Fruit fly (Drosophila melanogaster) whole organism, embryonic: Measurements from ENCODE around the gene Sirup.

Experiments
- Bdp1 ChIP-seq: fragments of 200-800 bp; sonication (Bioruptor generic); optimal IDR thresholded peaks from 3 replicates; lab custom pipeline; 2016; ENCODE audit warnings: missing biosample characterization, missing genetic modification characterization
- CG10321 ChIP-seq: fragments of 200-800 bp; sonication (Bioruptor generic); IDR thresholded peaks from 2 replicates; pipeline ENCODE4 v1.3.6; 2022; ENCODE audit warnings: missing biosample characterization, missing genetic modification characterization
- CG10565 ChIP-seq: fragments of 200-800 bp; sonication (Bioruptor generic); optimal IDR thresholded peaks from 3 replicates; lab custom pipeline; 2016; ENCODE audit warnings: missing biosample characterization, mild to moderate bottlenecking, missing genetic modification characterization
- CG11085 ChIP-seq: fragments of 200-800 bp; sonication (Bioruptor generic); IDR thresholded peaks from 2 replicates; pipeline ENCODE4 v1.3.6; 2022; ENCODE audit warnings: missing biosample characterization, missing genetic modification characterization
- CG1233 ChIP-seq: fragments of 200-800 bp; sonication (Bioruptor generic); optimal IDR thresholded peaks from 4 replicates; lab custom pipeline; 2018; ENCODE audit warnings: missing biosample characterization, mild to moderate bottlenecking, missing genetic modification characterization
- CG12942 ChIP-seq: fragments of 200-800 bp; sonication (Bioruptor generic); optimal IDR thresholded peaks from 3 replicates; lab custom pipeline; 2016; ENCODE audit warnings: missing biosample characterization, missing genetic modification characterization
- CG13287 ChIP-seq: fragments of 200-800 bp; sonication (Bioruptor generic); IDR thresholded peaks from 2 replicates; pipeline ENCODE4 v1.3.6; 2022; ENCODE audit warnings: missing biosample characterization, missing genetic modification characterization; ENCODE audit not compliant: partially characterized antibody
- CG14014 ChIP-seq: fragments of 200-800 bp; sonication (Bioruptor generic); IDR thresholded peaks from 2 replicates; pipeline ENCODE4 v1.3.6; 2022; ENCODE audit warnings: missing biosample characterization, missing genetic modification characterization
- CG14441 ChIP-seq: fragments of 200-800 bp; sonication (Bioruptor generic); IDR thresholded peaks from 2 replicates; pipeline ENCODE4 v1.3.6; 2022; ENCODE audit warnings: missing biosample characterization, missing genetic modification characterization
- CG15073 ChIP-seq: fragments of 200-800 bp; sonication (Bioruptor generic); optimal IDR thresholded peaks from 2 replicates; lab custom pipeline; 2016; ENCODE audit warnings: missing biosample characterization, missing genetic modification characterization
- CG15479 ChIP-seq: fragments of 200-800 bp; sonication (Bioruptor generic); optimal IDR thresholded peaks from 3 replicates; lab custom pipeline; 2019; ENCODE audit warnings: missing biosample characterization, mild to moderate bottlenecking, missing genetic modification characterization, moderate library complexity
- CG16779 ChIP-seq: fragments of 200-800 bp; sonication (Bioruptor generic); IDR thresholded peaks from 2 replicates; pipeline ENCODE4 v1.3.6; 2022; ENCODE audit warnings: missing biosample characterization, missing genetic modification characterization
- CG16813 ChIP-seq: fragments of 200-800 bp; sonication (Bioruptor generic); IDR thresholded peaks from 3 replicates; pipeline ENCODE4 v1.3.6; 2022; ENCODE audit warnings: missing biosample characterization, missing genetic modification characterization; ENCODE audit not compliant: partially characterized antibody
- CG17328 ChIP-seq: fragments of 200-800 bp; sonication (Bioruptor generic); IDR thresholded peaks from 2 replicates; pipeline ENCODE4 v1.3.6; 2022; ENCODE audit warnings: missing biosample characterization, missing genetic modification characterization
- CG3065 ChIP-seq: fragments of 200-800 bp; sonication (Bioruptor generic); optimal IDR thresholded peaks from 2 replicates; lab custom pipeline; 2016; ENCODE audit warnings: missing biosample characterization, missing genetic modification characterization
- CG31365 ChIP-seq: fragments of 200-800 bp; sonication (Bioruptor generic); optimal IDR thresholded peaks from 2 replicates; lab custom pipeline; 2018; ENCODE audit warnings: missing biosample characterization, mild to moderate bottlenecking, missing genetic modification characterization
- CG3163 ChIP-seq: fragments of 200-800 bp; sonication (Bioruptor generic); optimal IDR thresholded peaks from 3 replicates; lab custom pipeline; 2016; ENCODE audit warnings: missing biosample characterization, missing genetic modification characterization
- CG34224 ChIP-seq: fragments of 200-800 bp; sonication (Bioruptor generic); IDR thresholded peaks from 3 replicates; pipeline ENCODE4 v1.3.6; 2022; ENCODE audit warnings: missing biosample characterization, missing genetic modification characterization; ENCODE audit not compliant: partially characterized antibody
- CG7372 ChIP-seq: fragments of 200-800 bp; sonication (Bioruptor generic); IDR thresholded peaks from 2 replicates; pipeline ENCODE4 v1.3.6; 2022; ENCODE audit warnings: missing biosample characterization, missing genetic modification characterization
- CG8765 ChIP-seq: fragments of 200-800 bp; sonication (Bioruptor generic); IDR thresholded peaks from 2 replicates; pipeline ENCODE4 v1.3.6; 2022; ENCODE audit warnings: missing biosample characterization, missing genetic modification characterization
- CG9215 ChIP-seq: fragments of 200-800 bp; sonication (Bioruptor generic); IDR thresholded peaks from 2 replicates; pipeline ENCODE4 v1.3.6; 2022; ENCODE audit warnings: missing biosample characterization, missing genetic modification characterization
- D19A ChIP-seq: fragments of 200-800 bp; optimal IDR thresholded peaks from 3 replicates; lab custom pipeline; 2019; ENCODE audit warnings: missing biosample characterization, mild to moderate bottlenecking, missing genetic modification characterization, moderate library complexity
- Dip3 ChIP-seq: fragments of 200-800 bp; sonication (Bioruptor generic); optimal IDR thresholded peaks from 3 replicates; lab custom pipeline; 2016; ENCODE audit warnings: missing biosample characterization, missing genetic modification characterization
- Fer1 ChIP-seq: fragments of 200-800 bp; sonication (Bioruptor generic); optimal IDR thresholded peaks from 2 replicates; lab custom pipeline; 2017; ENCODE audit warnings: missing biosample characterization, mild to moderate bottlenecking, missing genetic modification characterization
- Fer3 ChIP-seq: fragments of 200-800 bp; sonication (Bioruptor generic); optimal IDR thresholded peaks from 2 replicates; lab custom pipeline; 2018; ENCODE audit warnings: missing biosample characterization, mild to moderate bottlenecking, missing genetic modification characterization, moderate library complexity
- Jarid2 ChIP-seq: fragments of 200-800 bp; sonication (Bioruptor generic); optimal IDR thresholded peaks from 3 replicates; lab custom pipeline; 2017; ENCODE audit warnings: mild to moderate bottlenecking, missing biosample characterization, missing genetic modification reagents, missing genetic modification characterization
- NfI ChIP-seq: fragments of 200-800 bp; sonication (Bioruptor generic); optimal IDR thresholded peaks from 3 replicates; lab custom pipeline; 2018; ENCODE audit warnings: missing biosample characterization, mild to moderate bottlenecking, missing genetic modification characterization, moderate library complexity
- Ravus ChIP-seq: fragments of 200-800 bp; sonication (Bioruptor generic); IDR thresholded peaks from 2 replicates; pipeline ENCODE4 v1.3.6; 2022; ENCODE audit warnings: missing biosample characterization, missing genetic modification characterization
- Sry-δ ChIP-seq: fragments of 200-800 bp; sonication (Bioruptor generic); optimal IDR thresholded peaks from 2 replicates; lab custom pipeline; 2016; ENCODE audit warnings: missing biosample characterization, missing genetic modification characterization
- Trl ChIP-seq, 3 experiments: fragments of >200 bp in 2 of 3; fragments of 200-800 bp in 1 of 3; sonication (Bioruptor generic) in 1 of 3; optimal IDR thresholded peaks; 2 replicates in 1 of 3; 3 replicates in 2 of 3; lab custom pipeline; 2016 to 2017; ENCODE audit warnings: missing biosample characterization in 1 of 3, missing genetic modification characterization in 1 of 3
- abd-A ChIP-seq: fragments of 200-800 bp; sonication (Bioruptor generic); optimal IDR thresholded peaks from 3 replicates; lab custom pipeline; 2019; ENCODE audit warnings: missing biosample characterization, mild to moderate bottlenecking, missing genetic modification characterization, moderate library complexity
- al ChIP-seq: fragments of 200-800 bp; sonication (Bioruptor generic); IDR thresholded peaks from 2 replicates; pipeline ENCODE4 v1.3.6; 2022; ENCODE audit warnings: missing biosample characterization, missing genetic modification characterization
- bbx ChIP-seq: fragments of 200-800 bp; sonication (Bioruptor generic); IDR thresholded peaks from 2 replicates; pipeline ENCODE4 v1.3.6; 2022; ENCODE audit warnings: missing biosample characterization, missing genetic modification characterization; ENCODE audit not compliant: partially characterized antibody
- cg ChIP-seq: fragments of 200-800 bp; sonication (Bioruptor generic); optimal IDR thresholded peaks from 3 replicates; lab custom pipeline; 2019; ENCODE audit warnings: missing biosample characterization, mild to moderate bottlenecking, missing genetic modification characterization, moderate library complexity
- fd3F ChIP-seq: fragments of 200-800 bp; sonication (Bioruptor generic); optimal IDR thresholded peaks from 2 replicates; lab custom pipeline; 2018; ENCODE audit warnings: missing biosample characterization, mild to moderate bottlenecking, missing genetic modification characterization, moderate library complexity
- fu2 ChIP-seq: fragments of 200-800 bp; sonication (Bioruptor generic); optimal IDR thresholded peaks from 2 replicates; lab custom pipeline; 2016; ENCODE audit warnings: missing biosample characterization, missing genetic modification characterization
- gcm ChIP-seq: fragments of 200-800 bp; sonication (Bioruptor generic); optimal IDR thresholded peaks from 2 replicates; lab custom pipeline; 2019; ENCODE audit warnings: missing biosample characterization, mild to moderate bottlenecking, missing genetic modification characterization, moderate library complexity
- her ChIP-seq: fragments of 200-800 bp; sonication (Bioruptor generic); optimal IDR thresholded peaks from 2 replicates; lab custom pipeline; 2016; ENCODE audit warnings: missing biosample characterization, missing genetic modification characterization
- inv ChIP-seq: fragments of 200-800 bp; sonication (Bioruptor generic); IDR thresholded peaks from 2 replicates; pipeline ENCODE4 v1.3.6; 2022; ENCODE audit warnings: missing biosample characterization, missing genetic modification characterization; ENCODE audit not compliant: partially characterized antibody
- ken ChIP-seq: fragments of 200-800 bp; sonication (Bioruptor generic); IDR thresholded peaks from 3 replicates; pipeline ENCODE4 v1.3.6; 2022; ENCODE audit warnings: missing biosample characterization, missing genetic modification characterization
- nerfin-2 ChIP-seq: fragments of 200-800 bp; sonication (Bioruptor generic); IDR thresholded peaks from 2 replicates; pipeline ENCODE4 v1.3.6; 2022; ENCODE audit warnings: missing biosample characterization, missing genetic modification characterization; ENCODE audit not compliant: partially characterized antibody
- row ChIP-seq: fragments of 200-800 bp; sonication (Bioruptor generic); IDR thresholded peaks from 3 replicates; pipeline ENCODE4 v1.3.6; 2022; ENCODE audit warnings: missing biosample characterization, missing genetic modification characterization
- sc ChIP-seq, 3 experiments: fragments of >200 bp in 2 of 3; fragments of 200-800 bp in 1 of 3; sonication (Bioruptor generic) in 1 of 3; optimal IDR thresholded peaks; 2 replicates in 2 of 3; 3 replicates in 1 of 3; lab custom pipeline; 2017; ENCODE audit warnings: mild to moderate bottlenecking in 1 of 3, missing biosample characterization in 1 of 3, missing genetic modification characterization in 1 of 3, missing genetic modification reagents in 1 of 3
- sens ChIP-seq: fragments of 200-800 bp; sonication (Bioruptor generic); peaks from one replicate; lab custom pipeline; 2016; ENCODE audit warnings: missing biosample characterization, missing genetic modification characterization
- slp2 ChIP-seq: fragments of 200-800 bp; sonication (Bioruptor generic); optimal IDR thresholded peaks from 2 replicates; lab custom pipeline; 2016; ENCODE audit warnings: missing biosample characterization, missing genetic modification characterization
- wek ChIP-seq: fragments of 200-800 bp; sonication (Bioruptor generic); optimal IDR thresholded peaks from 3 replicates; lab custom pipeline; 2018; ENCODE audit warnings: missing biosample characterization, mild to moderate bottlenecking, missing genetic modification characterization, moderate library complexity
- zen2 ChIP-seq: fragments of 200-800 bp; sonication (Bioruptor generic); IDR thresholded peaks from 3 replicates; pipeline ENCODE4 v1.3.6; 2022; ENCODE audit warnings: missing biosample characterization, missing genetic modification characterization; ENCODE audit not compliant: partially characterized antibody

Gene Sirup

DNA sequence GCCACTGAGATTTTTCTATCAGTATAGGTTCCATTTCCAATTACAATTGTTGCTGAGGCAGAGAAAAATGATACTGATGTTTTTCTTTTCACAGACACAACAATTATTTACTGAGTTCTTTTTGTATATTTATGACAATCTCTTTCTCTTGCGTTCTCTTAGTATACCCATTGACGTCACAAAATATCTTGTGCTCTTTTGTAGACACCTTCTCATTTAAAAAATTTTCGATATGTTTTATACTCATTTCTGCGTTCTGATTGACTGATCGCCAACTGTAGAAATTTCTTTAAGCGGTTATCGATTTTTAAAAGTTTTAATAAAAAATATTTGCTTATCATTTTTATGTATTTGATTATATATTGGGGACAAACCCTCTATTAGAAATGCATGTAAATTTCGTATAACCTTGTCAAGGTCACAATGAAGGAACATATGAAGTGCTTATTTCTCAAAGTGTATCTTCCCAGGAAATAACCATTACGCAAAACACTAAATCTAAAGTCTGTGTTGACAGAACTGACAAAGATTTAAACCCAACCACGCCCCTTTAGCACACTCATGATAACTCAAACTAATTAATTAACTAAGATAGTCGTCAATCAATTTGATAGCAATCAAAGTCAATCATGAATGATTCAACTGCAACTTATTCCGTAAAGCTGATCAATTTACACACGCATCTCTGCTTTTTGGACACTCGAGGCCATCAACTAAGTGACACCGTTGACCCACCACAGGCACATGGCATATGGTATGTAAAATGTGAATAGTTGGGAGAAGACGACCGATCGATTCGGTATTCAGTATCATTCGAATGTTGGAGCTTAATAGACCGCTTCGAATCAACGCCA, 12.2 kb downstream of the Sirup start, which contains the start of the genes Glyat and Tg (continued):
- TF ChIP-seq Dip3 (GFP tag; lab: Kevin White, UChicago) (no peak), CG31365 (tag; lab: Kevin White, UChicago) (no peak), zen2 (GFP tag; lab: Robert Waterston, UW) (peak; percentile 68; the same call in 2 of the 3 replicates), Jarid2 (GFP tag; lab: Kevin White, UChicago) (peak; percentile 4), NfI (peak; percentile 13), CG16813 (GFP tag; lab: Robert Waterston, UW) (peak; percentile 50; the same call in 2 of the 3 replicates), CG16779 (GFP tag; lab: Robert Waterston, UW) (0 out of 2 replicates have a peak, but pooled peaks have one; percentile 54), CG3065 (GFP tag; lab: Kevin White, UChicago) (no peak), row (GFP tag; lab: Robert Waterston, UW) (peak; percentile 60), fd3F (no peak), CG1233 (GFP tag; lab: Kevin White, UChicago) (no peak), CG12942 (GFP tag; lab: Kevin White, UChicago) (no peak), CG14014 (GFP tag; lab: Robert Waterston, UW) (peak; percentile 57), CG11085 (GFP tag; lab: Robert Waterston, UW) (no peak), nerfin-2 (peak; percentile 49; the same call in 1 of the 2 replicates), CG15479 (GFP tag; lab: Kevin White, UChicago) (no peak), CG3163 (GFP tag; lab: Kevin White, UChicago) (peak; percentile 99), inv (GFP tag; lab: Robert Waterston, UW) (peak; percentile 37), sens (peak; percentile 76), sc (optimal IDR thresholded peaks at IDR 0.05; lab: Kevin White, UChicago) (no peak), sc (GFP tag; optimal IDR thresholded peaks at IDR 0.05; lab: Kevin White, UChicago) (no peak), Sry-δ (GFP tag; lab: Kevin White, UChicago) (peak; percentile 25), her (peak; percentile 99), D19A (peak; percentile 1), CG14441 (GFP tag; lab: Robert Waterston, UW) (peak; percentile 19; the same call in 1 of the 2 replicates), bbx (GFP tag; lab: Robert Waterston, UW) (peak; percentile 48; the same call in 1 of the 2 replicates), Fer3 (peak; percentile 31), CG17328 (GFP tag; lab: Robert Waterston, UW) (0 out of 2 replicates have a peak, but pooled peaks have one; percentile 46), CG9215 (GFP tag; lab: Robert Waterston, UW) (no peak; the same call in 1 of the 2 replicates), CG10565 (GFP tag; lab: Kevin White, UChicago) (no peak), Ravus (GFP tag; lab: Robert Waterston, UW) (no peak), gcm (no peak), abd-A (tag; lab: Kevin White, UChicago) (no peak), CG34224 (GFP tag; lab: Robert Waterston, UW) (peak; percentile 66; the same call in 2 of the 3 replicates), CG13287 (GFP tag; lab: Robert Waterston, UW) (peak; percentile 65), ken (GFP tag; lab: Robert Waterston, UW) (0 out of 3 replicates have a peak, but pooled peaks have one; percentile 42), CG7372 (GFP tag; lab: Robert Waterston, UW) (peak; percentile 27; the same call in 1 of the 2 replicates), CG8765 (no peak), Trl (optimal IDR thresholded peaks at IDR 0.05; lab: Kevin White, UChicago) (peak; percentile 68 to 89), Trl (GFP tag; optimal IDR thresholded peaks at IDR 0.05; lab: Kevin White, UChicago) (no peak), Fer1 (GFP tag; lab: Kevin White, UChicago) (peak; percentile 50), cg (GFP tag; lab: Kevin White, UChicago) (no peak), slp2 (no peak), CG10321 (0 out of 2 replicates have a peak, but pooled peaks have one; percentile 8), al (GFP tag; lab: Robert Waterston, UW) (peak; percentile 52), wek (GFP tag; lab: Kevin White, UChicago) (no peak), CG15073 (GFP tag; lab: Kevin White, UChicago) (no peak), Bdp1 (GFP tag; lab: Kevin White, UChicago) (no peak), fu2 (GFP tag; lab: Kevin White, UChicago) (no peak)
